Fruit fly (Drosophila melanogaster): Measurements from ENCODE around the gene meep.

- TF ChIP-seq usp (GFP tag; optimal IDR thresholded peaks at IDR 0.05): no peak
- TF ChIP-seq dsf (GFP tag; optimal IDR thresholded peaks at IDR 0.05; ENCODE audit: borderline replicate concordance): no peak
- no peak for TF ChIP-seq Mio (GFP tag; optimal IDR thresholded peaks at IDR 0.05)
These were observed 13.6 kb upstream of the meep start for dm6 chr3L:1216460-1216859.
